Worm (Caenorhabditis elegans): ENCODE measurements around the gene pkhm-2.
A peak's percentile ranks its signal among the peaks of the same experiment; 100 is the strongest.

pkhm-2 gene

ce11 chrX:15222789-15223188 lies 41.5 kb upstream of the pkhm-2 start:
- TF ChIP-seq mxl-2 (GFP tag; conservative IDR thresholded peaks at IDR 0.05) (no peak), aha-1 (tag) (no peak), hmg-1.1 (GFP tag; IDR thresholded peaks at IDR 0.05) (no peak), ztf-11 (tag; optimal IDR thresholded peaks at IDR 0.05) (no peak), aly-2 (tag; optimal IDR thresholded peaks at IDR 0.05) (no peak), madf-9 (GFP tag; conservative IDR thresholded peaks at IDR 0.05) (no peak), snpc-4 (tag; optimal IDR thresholded peaks at IDR 0.05) (peak; percentile 6), set-16 (GFP tag; IDR thresholded peaks at IDR 0.05) (peak; percentile 52)

DNA sequence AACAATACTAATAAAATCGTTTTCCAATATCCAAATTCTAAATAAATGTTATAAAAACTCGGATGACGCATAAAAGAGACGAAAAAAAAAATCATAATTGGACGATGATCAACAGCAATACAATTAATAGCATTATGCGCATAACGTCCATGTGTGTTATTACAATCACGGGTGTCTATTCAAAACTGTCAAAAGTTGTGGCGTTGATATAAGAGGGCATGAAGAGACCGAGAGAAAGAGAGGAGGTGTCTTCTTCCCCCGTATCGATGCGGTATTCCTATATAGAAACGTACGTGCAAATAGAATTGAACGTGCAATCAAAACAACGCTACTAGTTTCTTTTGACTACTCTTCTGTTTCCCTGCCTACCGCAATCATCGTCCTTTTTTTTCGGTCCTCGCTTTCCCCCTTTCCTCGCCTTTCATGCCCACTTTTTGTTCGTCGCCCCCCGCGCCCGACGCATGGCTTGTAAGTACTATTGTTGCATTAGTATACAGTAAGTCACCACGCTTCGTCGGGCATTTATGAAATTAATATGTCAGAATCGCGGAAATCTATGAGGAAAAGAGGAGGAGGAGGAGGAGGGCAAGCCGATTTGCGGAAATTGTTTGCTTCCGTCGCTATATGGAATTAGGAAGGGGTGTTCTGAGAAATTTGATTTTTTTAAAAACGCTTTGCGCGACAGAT lies 40.7 kb upstream of the pkhm-2 start:
- no peak for TF ChIP-seq ZK546.5 (tag; optimal IDR thresholded peaks at IDR 0.05)
- no peak for TF ChIP-seq hmg-1.1 (GFP tag; IDR thresholded peaks at IDR 0.05)
- TF ChIP-seq ceh-82 (tag; optimal IDR thresholded peaks at IDR 0.05): no peak
- no peak for TF ChIP-seq saeg-2 (GFP tag; IDR thresholded peaks at IDR 0.05)
- TF ChIP-seq zfp-3 (GFP tag; conservative IDR thresholded peaks at IDR 0.05): no peak
- TF ChIP-seq ama-1 (optimal IDR thresholded peaks at IDR 0.05): no peak
- TF ChIP-seq fos-1 (tag; optimal IDR thresholded peaks at IDR 0.05): no peak
- TF ChIP-seq ztf-7 (tag; optimal IDR thresholded peaks at IDR 0.05): peak; percentile 46
- peak; percentile 42; the same call in 1 of the 2 replicates for TF ChIP-seq lin-1 (GFP tag; IDR thresholded peaks at IDR 0.05)
- TF ChIP-seq nhr-6 (tag; optimal IDR thresholded peaks at IDR 0.05): peak; percentile 0
- TF ChIP-seq nhr-76 (tag; optimal IDR thresholded peaks at IDR 0.05): no peak
- no peak for TF ChIP-seq dpl-1 (GFP tag; optimal IDR thresholded peaks at IDR 0.05)
- TF ChIP-seq mep-1 (tag; optimal IDR thresholded peaks at IDR 0.05): peak; percentile 22
- peak; percentile 19 for TF ChIP-seq T20F7.1 (GFP tag; optimal IDR thresholded peaks at IDR 0.05)
- peak in 1 of 2 experiments; percentile 40 for TF ChIP-seq lsy-2 (tag; optimal IDR thresholded peaks at IDR 0.05)
- TF ChIP-seq Y48G9A.11 (GFP tag; IDR thresholded peaks at IDR 0.05): no peak
- TF ChIP-seq mes-2 (tag; optimal IDR thresholded peaks at IDR 0.05; ENCODE audit: poor library complexity, severe bottlenecking): peak; percentile 26
- TF ChIP-seq ces-1 (GFP tag; optimal IDR thresholded peaks at IDR 0.05): no peak
- peak; percentile 79 for TF ChIP-seq mxl-3 (GFP tag; optimal IDR thresholded peaks at IDR 0.05)
- no peak for TF ChIP-seq daf-19 (GFP tag; conservative IDR thresholded peaks at IDR 0.05)
- no peak for TF ChIP-seq R02D3.7 (tag; optimal IDR thresholded peaks at IDR 0.05)
- no peak for TF ChIP-seq aly-2 (tag; optimal IDR thresholded peaks at IDR 0.05)
- TF ChIP-seq F10B5.3 (tag; optimal IDR thresholded peaks at IDR 0.05): no peak
- no peak for TF ChIP-seq skn-1 (tag; optimal IDR thresholded peaks at IDR 0.05)
- no peak for TF ChIP-seq madf-5 (GFP tag; IDR thresholded peaks at IDR 0.05)
- no peak for TF ChIP-seq F26F4.8 (GFP tag; conservative IDR thresholded peaks at IDR 0.05)
- TF ChIP-seq pqm-1 (tag; optimal IDR thresholded peaks at IDR 0.05): peak; percentile 20
- TF ChIP-seq aha-1 (tag): no peak
- TF ChIP-seq snpc-1.2 (GFP tag; IDR thresholded peaks at IDR 0.05): no peak
- no peak for TF ChIP-seq D1046.2 (GFP tag; IDR thresholded peaks at IDR 0.05)
- TF ChIP-seq ceh-28 (tag; optimal IDR thresholded peaks at IDR 0.05): no peak
- 0 out of 2 replicates have a peak, but pooled peaks have one; percentile 15 for TF ChIP-seq tra-1 (GFP tag; IDR thresholded peaks at IDR 0.05)
- TF ChIP-seq egl-43 (GFP tag; IDR thresholded peaks at IDR 0.05): no peak
- no peak for TF ChIP-seq nhr-111 (GFP tag; optimal IDR thresholded peaks at IDR 0.05)
- TF ChIP-seq pha-4 (GFP tag; IDR thresholded peaks at IDR 0.05): no peak
- TF ChIP-seq pha-4 (tag; optimal IDR thresholded peaks at IDR 0.05): peak; percentile 81
- TF ChIP-seq nhr-48 (tag; optimal IDR thresholded peaks at IDR 0.05): peak; percentile 10
- TF ChIP-seq madf-9 (GFP tag; conservative IDR thresholded peaks at IDR 0.05): no peak
- peak; percentile 71 for TF ChIP-seq dve-1 (tag; optimal IDR thresholded peaks at IDR 0.05; ENCODE audit: insufficient read depth)
- TF ChIP-seq hlh-30 (tag; optimal IDR thresholded peaks at IDR 0.05; ENCODE audit: insufficient read depth): peak; percentile 70
- TF ChIP-seq gei-8 (GFP tag; optimal IDR thresholded peaks at IDR 0.05): no peak
- TF ChIP-seq hif-1 (tag; optimal IDR thresholded peaks at IDR 0.05): peak in 1 of 2 experiments; percentile 68
- no peak for TF ChIP-seq lin-13 (GFP tag; optimal IDR thresholded peaks at IDR 0.05)
- peak; percentile 59 for TF ChIP-seq hlh-11 (tag; optimal IDR thresholded peaks at IDR 0.05)
- TF ChIP-seq nhr-77 (tag; optimal IDR thresholded peaks at IDR 0.05): peak; percentile 8
